Worm (Caenorhabditis elegans) whole organism, early embryonic: ENCODE data around the gene unc-84.

ENCODE experiments used
- ama-1 ChIP-seq: fragments of 150-350 bp; optimal IDR thresholded peaks from 2 replicates; lab custom pipeline; 2014
- ceh-13 ChIP-seq: fragments of 200-800 bp; sonication (Bioruptor generic); optimal IDR thresholded peaks from 2 replicates; lab custom pipeline; 2018; ENCODE audit warnings: mild to moderate bottlenecking, missing genetic modification characterization, missing compliant biosample characterization
- ceh-36 ChIP-seq: sonication (generic microtip); optimal IDR thresholded peaks from 2 replicates; lab custom pipeline; 2016; ENCODE audit warnings: missing genetic modification characterization, inconsistent platforms, missing compliant biosample characterization
- ets-7 ChIP-seq: sonication (generic microtip); optimal IDR thresholded peaks from 2 replicates; lab custom pipeline; 2016; ENCODE audit warnings: missing genotype, missing genetic modification characterization, missing compliant biosample characterization
- hmbx-1 ChIP-seq: sonication (generic microtip); optimal IDR thresholded peaks from 2 replicates; lab custom pipeline; 2016; ENCODE audit warnings: mild to moderate bottlenecking, missing genetic modification characterization, missing compliant biosample characterization
- scrt-1 ChIP-seq: fragments of 200-800 bp; sonication (Bioruptor generic); IDR thresholded peaks from 2 replicates; pipeline ENCODE4 v1.3.6; 2022; ENCODE audit warnings: missing genetic modification characterization, missing compliant biosample characterization
- tbx-11 ChIP-seq: fragments of 200-800 bp; sonication (Bioruptor generic); IDR thresholded peaks from 2 replicates; pipeline ENCODE4 v1.3.6; 2022; ENCODE audit warnings: missing genetic modification characterization, missing compliant biosample characterization

ce11 chrX:13631122-13631672 is 46.6 kb downstream of the unc-84 start, which contains the start of gene nlg-1:
- TF ChIP-seq ama-1 (lab: Kevin White, UChicago) (no peak), tbx-11 (GFP tag; lab: Robert Waterston, UW) (no peak), hmbx-1 (tag; lab: Kevin White, UChicago) (no peak), ets-7 (tag; lab: Kevin White, UChicago) (no peak), ceh-36 (no peak), scrt-1 (GFP tag; lab: Robert Waterston, UW) (no peak), ceh-13 (GFP tag; lab: Kevin White, UChicago) (no peak)
